Worm (Caenorhabditis elegans) whole organism, L4 larva: ENCODE data around the gene hsp-1.
A peak's percentile ranks its signal among the peaks of the same experiment; 100 is the strongest.

ENCODE experiments used
- D1046.2 ChIP-seq: fragments of 200-800 bp; sonication (Bioruptor generic); IDR thresholded peaks from 2 replicates; pipeline ENCODE4 v1.3.6; 2022; ENCODE audit warnings: missing genetic modification characterization, missing compliant biosample characterization
- F26F4.8 ChIP-seq: fragments of 200-800 bp; sonication (Bioruptor generic); conservative IDR thresholded peaks from 2 replicates; pipeline ENCODE4 v1.3.6; 2022; ENCODE audit warnings: missing genetic modification characterization, missing compliant biosample characterization
- F49E8.2 ChIP-seq: sonication (generic microtip); optimal IDR thresholded peaks from 2 replicates; lab custom pipeline; 2016; ENCODE audit warnings: missing compliant biosample characterization, mild to moderate bottlenecking, missing genetic modification characterization, borderline replicate concordance
- T20F7.1 ChIP-seq: fragments of 200-800 bp; sonication (Bioruptor generic); optimal IDR thresholded peaks from 2 replicates; lab custom pipeline; 2018; ENCODE audit warnings: mild to moderate bottlenecking, missing genetic modification characterization, missing compliant biosample characterization
- T26A8.4 ChIP-seq: fragments of 200-800 bp; sonication (Bioruptor generic); IDR thresholded peaks from 2 replicates; pipeline ENCODE4 v1.3.6; 2022; ENCODE audit warnings: missing genetic modification characterization, missing compliant biosample characterization
- Y48G9A.11 ChIP-seq: fragments of 200-800 bp; sonication (Bioruptor generic); IDR thresholded peaks from 2 replicates; pipeline ENCODE4 v1.3.6; 2022; ENCODE audit warnings: missing genetic modification reagents, missing genetic modification characterization, missing compliant biosample characterization
- Y5F2A.4 ChIP-seq: fragments of 200-800 bp; sonication (Bioruptor generic); optimal IDR thresholded peaks from 2 replicates; lab custom pipeline; 2018; ENCODE audit warnings: mild to moderate bottlenecking, missing genetic modification characterization, missing compliant biosample characterization
- ama-1 ChIP-seq: fragments of 150-350 bp; optimal IDR thresholded peaks from 2 replicates; lab custom pipeline; 2014; ENCODE audit warnings: inconsistent platforms, mixed read lengths
- arid-1 ChIP-seq: fragments of 200-800 bp; sonication (Bioruptor generic); conservative IDR thresholded peaks from 2 replicates; pipeline ENCODE4 v1.3.6; 2022; ENCODE audit warnings: missing genetic modification reagents, missing genetic modification characterization, missing compliant biosample characterization
- ces-1 ChIP-seq: fragments of 150-350 bp; sonication (generic microtip); optimal IDR thresholded peaks from 4 replicates; lab custom pipeline; 2014; ENCODE audit warnings: missing biosample characterization, missing genetic modification reagents, missing genetic modification characterization
- cey-2 ChIP-seq: sonication (generic microtip); optimal IDR thresholded peaks from 3 replicates; lab custom pipeline; 2017; ENCODE audit warnings: missing genetic modification characterization, mild to moderate bottlenecking, missing compliant biosample characterization, antibody characterized with exemption, borderline replicate concordance; ENCODE audit not compliant: insufficient read depth
- daf-16 ChIP-seq, 3 experiments: sonication (generic microtip); optimal IDR thresholded peaks; 2 replicates each; lab custom pipeline; 2016 to 2017; ENCODE audit warnings: missing genetic modification characterization in 3 of 3, missing genetic modification reagents in 3 of 3, mild to moderate bottlenecking in 2 of 3, missing compliant biosample characterization in 2 of 3, missing biosample characterization in 1 of 3, moderate library complexity in 1 of 3
- dmd-6 ChIP-seq: fragments of 200-800 bp; sonication (Bioruptor generic); IDR thresholded peaks from 2 replicates; pipeline ENCODE4 v1.3.6; 2022; ENCODE audit warnings: missing genetic modification reagents, missing genetic modification characterization, missing compliant biosample characterization
- dmd-8 ChIP-seq: fragments of 200-800 bp; sonication (Bioruptor generic); IDR thresholded peaks from 2 replicates; pipeline ENCODE4 v1.3.6; 2022; ENCODE audit warnings: missing genetic modification characterization, missing compliant biosample characterization
- dmd-9 ChIP-seq: fragments of 200-800 bp; sonication (Bioruptor generic); IDR thresholded peaks from 2 replicates; pipeline ENCODE4 v1.3.6; 2022; ENCODE audit warnings: missing genetic modification reagents, missing genetic modification characterization, missing compliant biosample characterization
- dpl-1 ChIP-seq: fragments of 150-350 bp; optimal IDR thresholded peaks from 2 replicates; lab custom pipeline; 2014; ENCODE audit warnings: missing biosample characterization, missing genetic modification reagents, missing genetic modification characterization
- dve-1 ChIP-seq: sonication (generic microtip); optimal IDR thresholded peaks from 2 replicates; lab custom pipeline; 2017; ENCODE audit warnings: antibody characterized with exemption, mild to moderate bottlenecking, missing genetic modification characterization, missing compliant biosample characterization; ENCODE audit not compliant: insufficient read depth
- egl-43 ChIP-seq: fragments of 200-800 bp; sonication (Bioruptor generic); IDR thresholded peaks from 2 replicates; pipeline ENCODE4 v1.3.6; 2022; ENCODE audit warnings: missing genetic modification reagents, missing genetic modification characterization, missing compliant biosample characterization
- fkh-10 ChIP-seq: fragments of 150-350 bp; optimal IDR thresholded peaks from 2 replicates; lab custom pipeline; 2014; ENCODE audit warnings: missing biosample characterization, missing genetic modification reagents, missing genetic modification characterization
- fos-1 ChIP-seq: fragments of 150-350 bp; optimal IDR thresholded peaks from 2 replicates; lab custom pipeline; 2014; ENCODE audit warnings: missing biosample characterization, missing genetic modification characterization
- hlh-30 ChIP-seq: sonication (generic microtip); optimal IDR thresholded peaks from 2 replicates; lab custom pipeline; 2017; ENCODE audit warnings: antibody characterized with exemption, mild to moderate bottlenecking, missing genetic modification characterization, missing compliant biosample characterization; ENCODE audit not compliant: insufficient read depth
- hmg-1.1 ChIP-seq: fragments of 200-800 bp; sonication (Bioruptor generic); IDR thresholded peaks from 2 replicates; pipeline ENCODE4 v1.3.6; 2022; ENCODE audit warnings: missing genetic modification reagents, missing genetic modification characterization, missing compliant biosample characterization
- lin-13 ChIP-seq: fragments of 150-350 bp; optimal IDR thresholded peaks from 2 replicates; lab custom pipeline; 2014; ENCODE audit warnings: missing biosample characterization, missing genetic modification reagents, missing genetic modification characterization
- lin-15B ChIP-seq: fragments of 150-350 bp; sonication (generic microtip); optimal IDR thresholded peaks from 3 replicates; lab custom pipeline; 2014; ENCODE audit warnings: missing biosample characterization, missing genetic modification characterization
- lin-38 ChIP-seq: fragments of 200-800 bp; sonication (Bioruptor generic); IDR thresholded peaks from 2 replicates; pipeline ENCODE4 v1.3.6; 2022; ENCODE audit warnings: missing genetic modification reagents, missing genetic modification characterization, missing compliant biosample characterization
- lir-3 ChIP-seq: sonication (generic microtip); optimal IDR thresholded peaks from 2 replicates; lab custom pipeline; 2016; ENCODE audit warnings: mild to moderate bottlenecking, missing genetic modification characterization, missing compliant biosample characterization
- lsy-2 ChIP-seq, 2 experiments: fragments of 150-350 bp in 1 of 2; sonication (generic microtip) in 1 of 2; optimal IDR thresholded peaks; 2 replicates each; lab custom pipeline; 2014 to 2017; ENCODE audit warnings: missing biosample characterization in 2 of 2, missing genetic modification characterization in 2 of 2
- madf-5 ChIP-seq, 2 experiments: fragments of 200-800 bp; sonication (Bioruptor generic); IDR thresholded peaks; 2 replicates each; pipeline ENCODE4 v1.3.6; 2022; ENCODE audit warnings: missing compliant biosample characterization in 2 of 2, missing genetic modification characterization in 2 of 2
- madf-9 ChIP-seq: fragments of 200-800 bp; sonication (Bioruptor generic); conservative IDR thresholded peaks from 2 replicates; pipeline ENCODE4 v1.3.6; 2022; ENCODE audit warnings: missing genetic modification reagents, missing genetic modification characterization, missing compliant biosample characterization
- mdl-1 ChIP-seq, 2 experiments: fragments of 150-350 bp in 1 of 2; sonication (generic microtip) in 1 of 2; optimal IDR thresholded peaks; 2 replicates each; lab custom pipeline; 2014 to 2017; ENCODE audit warnings: missing biosample characterization in 2 of 2, missing genetic modification characterization in 2 of 2
- mep-1 ChIP-seq: fragments of 150-350 bp; sonication (generic microtip); optimal IDR thresholded peaks from 3 replicates; lab custom pipeline; 2014; ENCODE audit warnings: missing biosample characterization, missing genetic modification characterization
- nhr-10 ChIP-seq: fragments of 150-350 bp; optimal IDR thresholded peaks from 2 replicates; lab custom pipeline; 2014; ENCODE audit warnings: missing biosample characterization, missing genetic modification characterization
- nhr-102 ChIP-seq: sonication (generic microtip); optimal IDR thresholded peaks from 2 replicates; lab custom pipeline; 2016; ENCODE audit warnings: mild to moderate bottlenecking, missing genetic modification characterization, moderate library complexity, missing compliant biosample characterization
- nhr-237 ChIP-seq: sonication (generic microtip); optimal IDR thresholded peaks from 2 replicates; lab custom pipeline; 2017; ENCODE audit warnings: missing biosample characterization, missing genetic modification characterization
- nhr-42 ChIP-seq: fragments of 200-800 bp; sonication (Bioruptor generic); IDR thresholded peaks from 2 replicates; pipeline ENCODE4 v1.3.6; 2022; ENCODE audit warnings: missing genetic modification characterization, missing compliant biosample characterization
- nhr-6 ChIP-seq: fragments of 150-350 bp; optimal IDR thresholded peaks from 2 replicates; lab custom pipeline; 2014; ENCODE audit warnings: missing biosample characterization, missing genetic modification characterization
- php-3 ChIP-seq: fragments of 200-800 bp; sonication (Bioruptor generic); IDR thresholded peaks from 2 replicates; pipeline ENCODE4 v1.3.6; 2022; ENCODE audit warnings: missing genetic modification reagents, missing genetic modification characterization, missing compliant biosample characterization
- rbr-2 ChIP-seq: sonication (generic microtip); optimal IDR thresholded peaks from 2 replicates; lab custom pipeline; 2016; ENCODE audit warnings: missing genotype, missing genetic modification characterization, missing compliant biosample characterization
- saeg-2 ChIP-seq: fragments of 200-800 bp; sonication (Bioruptor generic); IDR thresholded peaks from 2 replicates; pipeline ENCODE4 v1.3.6; 2022; ENCODE audit warnings: missing genetic modification reagents, missing genetic modification characterization, missing compliant biosample characterization
- sdz-12 ChIP-seq: fragments of 200-800 bp; sonication (Bioruptor generic); optimal IDR thresholded peaks from 2 replicates; lab custom pipeline; 2018; ENCODE audit warnings: mild to moderate bottlenecking, missing genetic modification characterization, missing compliant biosample characterization
- set-16 ChIP-seq: fragments of 200-800 bp; sonication (Bioruptor generic); IDR thresholded peaks from 2 replicates; pipeline ENCODE4 v1.3.6; 2022; ENCODE audit warnings: missing genetic modification reagents, missing genetic modification characterization, missing compliant biosample characterization
- spr-3 ChIP-seq: fragments of 200-800 bp; sonication (Bioruptor generic); optimal IDR thresholded peaks from 2 replicates; lab custom pipeline; 2018; ENCODE audit warnings: mild to moderate bottlenecking, missing genetic modification characterization, missing compliant biosample characterization
- tra-1 ChIP-seq: fragments of 200-800 bp; sonication (Bioruptor generic); IDR thresholded peaks from 2 replicates; pipeline ENCODE4 v1.3.6; 2022; ENCODE audit warnings: missing genetic modification reagents, missing genetic modification characterization, missing compliant biosample characterization
- unc-62 ChIP-seq, 3 experiments: fragments of 150-350 bp in 1 of 3; sonication (generic microtip); optimal IDR thresholded peaks in 2 of 3; peaks in 1 of 3; 1 replicate in 1 of 3; 2 replicates in 2 of 3; lab custom pipeline; 2014 to 2017; ENCODE audit warnings: missing biosample characterization in 3 of 3, missing genetic modification characterization in 3 of 3, missing genetic modification reagents in 3 of 3, missing genotype in 1 of 3
- zag-1 ChIP-seq: fragments of 150-350 bp; optimal IDR thresholded peaks from 2 replicates; lab custom pipeline; 2014; ENCODE audit warnings: missing biosample characterization, missing genetic modification characterization
- zfp-2 ChIP-seq: sonication (generic microtip); optimal IDR thresholded peaks from 2 replicates; lab custom pipeline; 2016; ENCODE audit warnings: mild to moderate bottlenecking, missing genetic modification characterization, missing compliant biosample characterization
- zfp-3 ChIP-seq: fragments of 200-800 bp; sonication (Bioruptor generic); conservative IDR thresholded peaks from 2 replicates; pipeline ENCODE4 v1.3.6; 2022; ENCODE audit warnings: missing genetic modification reagents, missing genetic modification characterization, missing compliant biosample characterization
- zip-11 ChIP-seq: fragments of 200-800 bp; sonication (Bioruptor generic); IDR thresholded peaks from 2 replicates; pipeline ENCODE4 v1.3.6; 2022; ENCODE audit warnings: missing genetic modification characterization, missing compliant biosample characterization
- zip-2 ChIP-seq: fragments of 150-350 bp; optimal IDR thresholded peaks from 2 replicates; lab custom pipeline; 2014; ENCODE audit warnings: missing biosample characterization, missing genetic modification characterization
- ztf-7 ChIP-seq: fragments of 150-350 bp; optimal IDR thresholded peaks from 2 replicates; lab custom pipeline; 2014; ENCODE audit warnings: missing biosample characterization, missing genetic modification characterization

hsp-1 gene

DNA sequence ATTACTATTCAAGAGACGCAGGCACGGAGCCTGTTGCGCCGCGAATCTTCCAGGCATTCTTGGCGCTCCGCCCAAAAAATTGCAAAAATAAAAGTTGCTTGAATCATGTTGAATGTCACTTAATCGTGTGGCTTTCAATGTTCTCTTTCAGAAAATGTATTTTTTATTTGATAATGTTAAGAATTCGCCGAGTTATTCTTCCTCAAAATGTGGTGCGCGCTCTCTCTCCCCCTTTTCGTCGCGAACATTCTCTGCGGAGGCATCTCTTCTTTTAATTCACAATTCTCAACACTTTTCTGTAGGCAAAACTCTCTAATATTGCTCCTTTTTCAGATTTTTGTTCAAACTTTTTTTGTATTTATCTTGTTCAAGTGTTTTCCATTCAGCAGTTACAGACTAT is 396 bp upstream of the hsp-1 start (continued):
- TF ChIP-seq daf-16 (GFP tag; optimal IDR thresholded peaks at IDR 0.05; lab: Kevin White, UChicago) (peak; percentile 10 to 80), daf-16 (tag; optimal IDR thresholded peaks at IDR 0.05; lab: Kevin White, UChicago) (peak; percentile 39), hmg-1.1 (GFP tag; lab: Robert Waterston, UW) (peak; percentile 98), nhr-102 (tag; lab: Kevin White, UChicago) (peak; percentile 86), set-16 (GFP tag; lab: Robert Waterston, UW) (peak; percentile 65), nhr-10 (peak; percentile 88), cey-2 (no peak), T26A8.4 (peak; percentile 91), madf-5 (GFP tag; IDR thresholded peaks at IDR 0.05; lab: Robert Waterston, UW) (peak; percentile 12 to 82; a peak in 2 of 4 replicates), lin-38 (GFP tag; lab: Robert Waterston, UW) (peak; percentile 90), F49E8.2 (peak; percentile 82), madf-9 (GFP tag; lab: Robert Waterston, UW) (peak; percentile 88), nhr-42 (GFP tag; lab: Robert Waterston, UW) (peak; percentile 90), dpl-1 (peak; percentile 82), unc-62 (GFP tag; optimal IDR thresholded peaks at IDR 0.05 in 1 of 2; lab: Kevin White, UChicago) (peak; percentile 31 to 97), unc-62 (tag; optimal IDR thresholded peaks at IDR 0.05; lab: Kevin White, UChicago) (no peak), dmd-9 (GFP tag; lab: Robert Waterston, UW) (peak; percentile 92), F26F4.8 (GFP tag; lab: Robert Waterston, UW) (no peak), fos-1 (tag; lab: Kevin White, UChicago) (peak; percentile 62), mep-1 (peak; percentile 99), dve-1 (tag; lab: Kevin White, UChicago) (peak; percentile 98), T20F7.1 (GFP tag; lab: Kevin White, UChicago) (peak; percentile 90), zip-11 (GFP tag; lab: Robert Waterston, UW) (0 out of 2 replicates have a peak, but pooled peaks have one; percentile 24), dmd-8 (GFP tag; lab: Robert Waterston, UW) (no peak), Y48G9A.11 (peak; percentile 86), lin-15B (tag; lab: Kevin White, UChicago) (no peak), spr-3 (GFP tag; lab: Kevin White, UChicago) (peak; percentile 81), fkh-10 (GFP tag; lab: Kevin White, UChicago) (peak; percentile 99), php-3 (GFP tag; lab: Robert Waterston, UW) (peak; percentile 55), ztf-7 (tag; lab: Kevin White, UChicago) (peak; percentile 63), lin-13 (GFP tag; lab: Kevin White, UChicago) (peak; percentile 93), zag-1 (tag; lab: Kevin White, UChicago) (peak; percentile 79), ces-1 (GFP tag; lab: Kevin White, UChicago) (peak; percentile 89), nhr-6 (tag; lab: Kevin White, UChicago) (peak; percentile 76), saeg-2 (GFP tag; lab: Robert Waterston, UW) (peak; percentile 88), hlh-30 (tag; lab: Kevin White, UChicago) (peak; percentile 85), zip-2 (tag; lab: Kevin White, UChicago) (peak; percentile 88), dmd-6 (GFP tag; lab: Robert Waterston, UW) (peak; percentile 97), ama-1 (lab: Kevin White, UChicago) (no peak), zfp-2 (tag; lab: Kevin White, UChicago) (peak; percentile 86), lsy-2 (tag; optimal IDR thresholded peaks at IDR 0.05; lab: Kevin White, UChicago) (peak; percentile 91 to 95), mdl-1 (tag; optimal IDR thresholded peaks at IDR 0.05; lab: Kevin White, UChicago) (peak; percentile 47 to 79), Y5F2A.4 (GFP tag; lab: Kevin White, UChicago) (peak; percentile 55), egl-43 (GFP tag; lab: Robert Waterston, UW) (peak; percentile 94), rbr-2 (peak; percentile 98), lir-3 (tag; lab: Kevin White, UChicago) (no peak), sdz-12 (GFP tag; lab: Kevin White, UChicago) (peak; percentile 96), tra-1 (GFP tag; lab: Robert Waterston, UW) (peak; percentile 97), nhr-237 (tag; lab: Kevin White, UChicago) (peak; percentile 22), D1046.2 (GFP tag; lab: Robert Waterston, UW) (peak; percentile 95), zfp-3 (GFP tag; lab: Robert Waterston, UW) (peak; percentile 98), arid-1 (GFP tag; lab: Robert Waterston, UW) (peak; percentile 75)
